Worm (Caenorhabditis elegans): ENCODE measurements around the gene F43C9.2.

F43C9.2 gene

DNA sequence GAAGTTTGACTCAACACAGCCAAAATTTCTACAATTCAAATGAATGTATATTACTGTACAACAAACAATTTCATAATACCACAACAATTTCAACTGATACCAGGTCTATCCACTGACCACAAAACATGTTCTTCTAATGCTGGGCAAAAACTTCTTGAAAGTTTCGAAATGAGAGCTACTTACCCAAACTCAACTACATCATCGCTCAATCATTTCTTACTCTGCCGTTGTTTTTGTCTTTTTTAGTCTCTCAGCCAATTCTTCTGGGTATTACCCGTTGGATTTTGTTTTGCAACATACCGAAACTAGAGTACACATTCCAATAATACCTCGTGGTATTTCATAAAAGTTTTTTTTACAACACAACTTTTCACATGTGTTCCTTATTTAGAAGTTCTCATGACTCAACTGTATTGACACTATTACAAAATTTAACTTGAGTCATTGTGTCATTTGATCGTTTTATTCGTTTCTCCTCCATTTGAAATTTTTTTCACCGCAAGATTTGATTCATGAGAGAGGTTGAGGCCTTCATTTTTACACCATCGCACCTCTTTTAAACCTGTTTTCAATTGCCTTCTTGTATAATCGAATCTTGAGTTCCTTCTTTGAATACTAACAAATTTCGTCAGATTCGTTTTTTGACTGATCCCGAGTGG is at the start of gene F43C9.2:
F43C9.2 (plus strand) TSS at position 497 of the 659 bp plus-strand sequence.
- TF ChIP-seq sem-4 (tag; optimal IDR thresholded peaks at IDR 0.05): no peak
- peak; percentile 52 for TF ChIP-seq unc-55 (GFP tag; optimal IDR thresholded peaks at IDR 0.05)
- TF ChIP-seq C34F6.9 (tag; optimal IDR thresholded peaks at IDR 0.05): peak; percentile 26
- no peak for TF ChIP-seq ztf-1 (GFP tag; conservative IDR thresholded peaks at IDR 0.05)
- peak; percentile 53 for TF ChIP-seq nhr-129 (tag; optimal IDR thresholded peaks at IDR 0.05)
- no peak for TF ChIP-seq unc-62 (GFP tag; optimal IDR thresholded peaks at IDR 0.05)
- no peak for TF ChIP-seq ceh-16 (tag; optimal IDR thresholded peaks at IDR 0.05)

DNA sequence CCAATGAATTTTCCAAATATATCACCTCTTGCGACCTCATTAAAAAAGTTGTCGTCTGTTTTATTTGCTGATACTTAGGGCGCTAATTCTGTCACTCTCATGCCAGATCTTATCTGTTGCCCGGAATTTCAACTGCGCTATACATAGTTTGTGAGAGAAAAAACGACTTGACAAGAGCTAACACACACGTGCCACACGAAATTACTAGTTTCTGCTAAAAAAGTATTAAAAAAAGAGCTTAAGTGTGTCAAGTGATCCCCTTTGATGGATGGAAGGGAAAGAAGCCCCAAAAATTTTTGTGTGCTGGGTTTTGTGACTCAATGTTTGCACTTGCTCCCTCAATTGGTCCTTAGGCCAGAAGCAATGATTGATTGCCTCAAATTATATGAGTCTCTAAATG is 42.8 kb upstream of the F43C9.2 start:
- TF ChIP-seq mdl-1 (tag; optimal IDR thresholded peaks at IDR 0.05): peak in 1 of 2 experiments; percentile 54
- no peak for TF ChIP-seq nhr-6 (tag; optimal IDR thresholded peaks at IDR 0.05)
- peak; percentile 47 for TF ChIP-seq mab-5 (tag; optimal IDR thresholded peaks at IDR 0.05)

DNA sequence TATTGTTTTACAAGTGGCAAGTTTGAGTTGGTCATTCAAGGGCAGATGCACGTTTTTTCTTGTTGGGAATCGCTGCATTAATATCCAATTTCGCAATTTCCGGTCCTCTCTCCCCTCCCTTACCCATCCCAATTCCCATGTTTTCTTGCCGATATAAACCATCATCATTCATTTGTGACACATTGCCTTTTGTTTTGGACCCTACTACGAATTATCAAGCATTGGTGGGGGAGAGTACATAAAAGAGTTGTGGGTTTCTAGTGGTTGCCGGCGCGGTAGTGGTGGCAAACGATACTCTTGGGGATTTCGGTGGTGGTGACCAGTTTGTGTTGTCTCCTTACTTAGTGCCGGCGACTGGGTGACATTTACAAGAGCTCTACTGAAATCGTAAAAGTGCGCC is 41.1 kb upstream of the F43C9.2 start:
- TF ChIP-seq egl-27 (tag; optimal IDR thresholded peaks at IDR 0.05) (no peak), elt-1 (tag; optimal IDR thresholded peaks at IDR 0.05) (no peak), dmd-4 (tag; optimal IDR thresholded peaks at IDR 0.05) (no peak), sem-4 (tag; optimal IDR thresholded peaks at IDR 0.05) (no peak), nhr-129 (tag; optimal IDR thresholded peaks at IDR 0.05) (no peak), mab-5 (tag; optimal IDR thresholded peaks at IDR 0.05) (peak; percentile 63), ztf-11 (tag; optimal IDR thresholded peaks at IDR 0.05) (no peak), mbf-1 (tag; optimal IDR thresholded peaks at IDR 0.05) (no peak), ztf-1 (GFP tag; conservative IDR thresholded peaks at IDR 0.05) (no peak), alr-1 (tag; optimal IDR thresholded peaks at IDR 0.05) (no peak), nhr-10 (tag; optimal IDR thresholded peaks at IDR 0.05) (no peak), nhr-6 (tag; optimal IDR thresholded peaks at IDR 0.05) (no peak), ZK546.5 (tag; optimal IDR thresholded peaks at IDR 0.05) (no peak), nhr-25 (tag; optimal IDR thresholded peaks at IDR 0.05) (no peak), lin-13 (GFP tag; optimal IDR thresholded peaks at IDR 0.05) (no peak), C34F6.9 (tag; optimal IDR thresholded peaks at IDR 0.05) (peak; percentile 1), gmeb-1 (tag; optimal IDR thresholded peaks at IDR 0.05) (no peak), unc-62 (GFP tag; optimal IDR thresholded peaks at IDR 0.05) (no peak), sma-9 (GFP tag; optimal IDR thresholded peaks at IDR 0.05) (no peak), sma-9 (tag; optimal IDR thresholded peaks at IDR 0.05) (no peak), unc-55 (GFP tag; optimal IDR thresholded peaks at IDR 0.05) (peak; percentile 1), R02D3.7 (tag; optimal IDR thresholded peaks at IDR 0.05) (no peak), unc-39 (tag; optimal IDR thresholded peaks at IDR 0.05) (no peak), lin-39 (tag; optimal IDR thresholded peaks at IDR 0.05) (no peak), ztf-4 (tag; optimal IDR thresholded peaks at IDR 0.05) (no peak)

DNA sequence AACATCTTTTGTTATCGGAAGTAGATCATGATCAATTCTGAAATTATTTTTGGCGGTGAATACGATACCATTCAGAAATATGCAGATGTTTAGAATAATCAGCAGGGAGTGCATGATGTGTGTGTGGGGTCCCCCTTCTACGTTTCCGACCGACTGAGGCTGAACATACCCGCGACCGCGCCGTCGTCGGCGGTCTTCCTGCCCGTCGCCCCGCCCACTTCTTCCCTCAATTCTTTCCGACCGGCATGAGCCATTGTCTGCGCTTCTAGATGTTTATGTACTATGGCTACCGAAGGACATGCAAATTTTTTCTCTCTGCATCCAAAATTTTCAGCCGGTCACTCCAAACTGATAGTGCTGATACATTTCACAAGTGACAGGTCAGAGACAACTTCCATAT is 39.4 kb upstream of the F43C9.2 start:
- TF ChIP-seq zag-1 (tag; optimal IDR thresholded peaks at IDR 0.05) (no peak), ZK546.5 (tag; optimal IDR thresholded peaks at IDR 0.05) (no peak), lsy-2 (tag; optimal IDR thresholded peaks at IDR 0.05) (no peak), ztf-1 (GFP tag; conservative IDR thresholded peaks at IDR 0.05) (no peak), snpc-4 (tag; optimal IDR thresholded peaks at IDR 0.05) (no peak)

DNA sequence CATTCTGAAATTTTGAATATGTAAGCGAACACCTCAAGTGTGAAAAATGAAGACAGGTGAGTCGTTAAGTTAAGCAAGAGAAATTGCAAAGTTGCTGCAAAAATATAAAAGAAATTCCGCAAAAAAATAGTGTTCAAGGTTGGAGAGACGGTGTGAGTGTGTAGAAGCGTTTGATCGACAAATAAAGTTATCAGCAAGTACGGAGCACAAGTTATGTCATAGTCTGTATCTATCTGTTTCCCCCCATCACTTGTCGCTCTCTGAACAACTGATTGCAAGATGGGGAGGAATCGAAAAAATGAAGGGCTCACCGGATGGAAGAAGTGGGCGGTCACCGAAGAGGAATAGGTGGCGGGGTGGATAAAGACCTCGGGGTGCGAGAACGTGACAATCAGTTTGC is 34.3 kb upstream of the F43C9.2 start, which contains the start of gene lon-2:
lon-2 (minus strand) TSS at position 4 of the 400 bp plus-strand sequence.
- TF ChIP-seq alr-1 (tag; optimal IDR thresholded peaks at IDR 0.05): no peak
- TF ChIP-seq nhr-129 (tag; optimal IDR thresholded peaks at IDR 0.05): no peak
- TF ChIP-seq sem-4 (tag; optimal IDR thresholded peaks at IDR 0.05): no peak
- no peak for TF ChIP-seq nhr-6 (tag; optimal IDR thresholded peaks at IDR 0.05)
- no peak for TF ChIP-seq nhr-25 (tag; optimal IDR thresholded peaks at IDR 0.05)
- peak; percentile 83 for TF ChIP-seq fos-1 (tag; optimal IDR thresholded peaks at IDR 0.05)

DNA sequence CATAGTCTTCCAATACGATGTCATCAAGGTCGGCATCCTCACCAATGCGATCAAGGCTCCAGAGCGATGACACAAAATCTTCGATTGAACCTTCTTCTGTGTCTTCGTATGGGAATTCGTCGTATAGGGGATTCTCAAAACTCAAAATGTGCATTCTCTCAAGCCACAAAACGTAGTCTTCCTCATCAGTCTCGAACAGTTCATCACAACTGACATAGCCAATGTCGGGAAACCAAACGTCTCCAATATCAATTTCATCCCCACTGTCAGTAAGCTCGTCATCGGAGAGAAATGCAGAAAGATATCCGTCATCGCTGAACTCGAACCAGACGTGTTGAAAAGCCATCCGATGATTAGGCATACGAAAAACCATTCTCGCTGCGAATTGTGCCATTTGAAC is 28.7 kb upstream of the F43C9.2 start, which contains the start of gene C39E6.2:
C39E6.2 (minus strand) TSS at position 394 of the 400 bp plus-strand sequence.
- no peak for TF ChIP-seq egl-27 (tag; optimal IDR thresholded peaks at IDR 0.05)
- no peak for TF ChIP-seq ztf-1 (GFP tag; conservative IDR thresholded peaks at IDR 0.05)
- TF ChIP-seq F13H6.1 (tag; optimal IDR thresholded peaks at IDR 0.05): no peak
